Fruit fly (Drosophila melanogaster): ENCODE results near the gene Sf3b5.
A peak's percentile ranks its signal among the peaks of the same experiment; 100 is the strongest.

DNA sequence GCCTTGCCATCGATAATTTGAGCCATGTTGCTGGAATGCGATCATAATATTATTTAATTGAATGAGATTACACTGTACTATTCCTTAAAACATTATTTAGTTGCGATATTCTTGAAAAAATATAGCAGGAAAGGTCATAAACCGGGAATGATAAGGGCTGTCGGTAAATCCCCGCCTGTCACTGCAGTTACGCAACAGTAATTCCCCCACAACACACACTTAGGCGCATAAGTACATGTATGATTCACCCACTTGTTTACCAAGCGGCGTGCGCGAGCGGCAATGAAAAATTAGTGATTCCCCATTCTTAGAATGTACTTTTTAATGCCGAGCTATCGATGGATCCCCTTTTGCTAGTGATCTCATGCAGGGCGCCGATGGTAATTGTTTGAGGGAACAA, 28.5 kb upstream of the Sf3b5 start:
- TF ChIP-seq OdsH (GFP tag; optimal IDR thresholded peaks at IDR 0.05) (no peak), br (GFP tag; optimal IDR thresholded peaks at IDR 0.05) (no peak), Rel (GFP tag; optimal IDR thresholded peaks at IDR 0.05) (no peak), Rel (tag; optimal IDR thresholded peaks at IDR 0.05) (no peak), Hnf4 (GFP tag; optimal IDR thresholded peaks at IDR 0.05) (no peak), h (GFP tag; optimal IDR thresholded peaks at IDR 0.05) (peak; percentile 52), sv (GFP tag; optimal IDR thresholded peaks at IDR 0.05) (no peak), woc (GFP tag; optimal IDR thresholded peaks at IDR 0.05) (no peak), usp (GFP tag; optimal IDR thresholded peaks at IDR 0.05) (no peak), Dfd (GFP tag; optimal IDR thresholded peaks at IDR 0.05) (no peak), Vsx2 (GFP tag; optimal IDR thresholded peaks at IDR 0.05; ENCODE audit: partially characterized antibody) (no peak), Hr83 (GFP tag; optimal IDR thresholded peaks at IDR 0.05; ENCODE audit: poor library complexity, severe bottlenecking) (no peak), CG32264 (GFP tag; optimal IDR thresholded peaks at IDR 0.05) (no peak), psq (GFP tag; optimal IDR thresholded peaks at IDR 0.05) (no peak)
